Fruit fly (Drosophila melanogaster) S2 (cell line): ENCODE data around the gene Snm1.

Source experiments
- CG8478 ChIP-seq: fragments of >200 bp; optimal IDR thresholded peaks from 2 replicates; lab custom pipeline; 2018
- CTCF ChIP-seq, 2 experiments: fragments of >200 bp; optimal IDR thresholded peaks; 2 replicates each; lab custom pipeline; 2018

DNA sequence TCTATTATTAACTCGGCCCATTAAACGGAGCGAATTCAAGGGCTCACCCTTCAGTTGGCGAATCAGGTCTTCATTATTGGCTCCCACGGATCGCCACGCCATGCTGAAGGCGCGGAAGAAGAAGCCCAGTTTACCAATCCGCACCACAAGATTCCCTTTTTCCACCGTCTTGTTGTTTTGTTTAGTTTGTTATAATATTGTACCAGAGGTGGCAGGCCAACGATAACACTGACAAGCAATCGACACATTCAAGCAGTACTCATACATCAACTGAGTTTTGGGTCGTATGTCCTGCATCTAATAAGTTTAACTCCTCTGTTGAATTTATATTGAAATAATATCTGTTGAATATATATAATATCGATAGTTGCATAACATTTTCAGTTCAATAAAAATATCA lies 802 bp upstream of the Snm1 start, which contains the start of gene Pcmt:
- TF ChIP-seq CG8478 (lab: Kevin White, UChicago), result no peak
- TF ChIP-seq CTCF (optimal IDR thresholded peaks at IDR 0.05; lab: Kevin White, UChicago), result no peak
